Worm (Caenorhabditis elegans) whole organism, L1 larva: ENCODE measurements around the gene vha-19.
A peak's percentile ranks its signal among the peaks of the same experiment; 100 is the strongest.

Source experiments
- alr-1 ChIP-seq: fragments of 200-800 bp; sonication (Bioruptor generic); optimal IDR thresholded peaks from 2 replicates; lab custom pipeline; 2018; ENCODE audit warnings: borderline replicate concordance, mild to moderate bottlenecking, missing genetic modification characterization, missing compliant biosample characterization
- dsc-1 ChIP-seq: sonication (generic microtip); optimal IDR thresholded peaks from 2 replicates; lab custom pipeline; 2016; ENCODE audit warnings: mild to moderate bottlenecking, missing genetic modification characterization, missing compliant biosample characterization
- efl-1 ChIP-seq, 4 experiments: fragments of 150-350 bp; optimal IDR thresholded peaks in 3 of 4; peaks in 1 of 4; 1 replicate in 1 of 4; 2 replicates in 3 of 4; lab custom pipeline; 2014; ENCODE audit warnings: missing biosample characterization in 2 of 4, missing genetic modification characterization in 2 of 4, missing genetic modification reagents in 2 of 4
- elt-2 ChIP-seq: sonication (generic microtip); optimal IDR thresholded peaks from 2 replicates; lab custom pipeline; 2016; ENCODE audit warnings: missing genetic modification characterization, mild to moderate bottlenecking, inconsistent platforms, missing compliant biosample characterization, missing genetic modification reagents
- fkh-10 ChIP-seq: sonication (generic microtip); optimal IDR thresholded peaks from 2 replicates; lab custom pipeline; 2017; ENCODE audit warnings: missing biosample characterization, missing genetic modification reagents, missing genetic modification characterization
- fos-1 ChIP-seq: fragments of 150-350 bp; optimal IDR thresholded peaks from 2 replicates; lab custom pipeline; 2014; ENCODE audit warnings: missing biosample characterization, missing genetic modification characterization
- grh-1 ChIP-seq: fragments of 200-800 bp; sonication (Bioruptor generic); IDR thresholded peaks from 2 replicates; pipeline ENCODE4 v1.3.6; 2022; ENCODE audit warnings: missing genetic modification reagents, missing genetic modification characterization, missing compliant biosample characterization
- isw-1 ChIP-seq: fragments of 200-800 bp; sonication (Bioruptor generic); IDR thresholded peaks from 2 replicates; pipeline ENCODE4 v1.3.6; 2022; ENCODE audit warnings: missing genetic modification characterization, missing compliant biosample characterization
- lin-15B ChIP-seq: fragments of 150-350 bp; sonication (generic microtip); optimal IDR thresholded peaks from 3 replicates; lab custom pipeline; 2014; ENCODE audit warnings: missing biosample characterization, missing genetic modification characterization
- lin-39 ChIP-seq: fragments of 150-350 bp; optimal IDR thresholded peaks from 2 replicates; lab custom pipeline; 2014; ENCODE audit warnings: missing biosample characterization, missing genetic modification reagents, missing genetic modification characterization
- lsy-2 ChIP-seq, 2 experiments: fragments of 150-350 bp; optimal IDR thresholded peaks; 2 replicates each; lab custom pipeline; 2014; ENCODE audit warnings: missing biosample characterization in 2 of 2, missing genetic modification characterization in 2 of 2
- mab-9 ChIP-seq: fragments of 200-800 bp; sonication (Bioruptor generic); IDR thresholded peaks from 2 replicates; pipeline ENCODE4 v1.3.6; 2022; ENCODE audit warnings: missing genetic modification reagents, missing genetic modification characterization, missing compliant biosample characterization
- mdl-1 ChIP-seq, 2 experiments: fragments of 150-350 bp; optimal IDR thresholded peaks; 2 replicates each; lab custom pipeline; 2014 to 2017; ENCODE audit warnings: missing biosample characterization in 2 of 2, missing genetic modification characterization in 2 of 2, inconsistent platforms in 1 of 2
- mef-2 ChIP-seq: fragments of 150-350 bp; optimal IDR thresholded peaks from 2 replicates; lab custom pipeline; 2014; ENCODE audit warnings: missing biosample characterization, missing genetic modification characterization
- nhr-237 ChIP-seq: fragments of 150-350 bp; optimal IDR thresholded peaks from 2 replicates; lab custom pipeline; 2014; ENCODE audit warnings: missing biosample characterization, missing genetic modification characterization
- nhr-28 ChIP-seq: fragments of 150-350 bp; optimal IDR thresholded peaks from 2 replicates; lab custom pipeline; 2014; ENCODE audit warnings: missing biosample characterization, missing genetic modification characterization
- nhr-47 ChIP-seq: sonication (generic microtip); optimal IDR thresholded peaks from 2 replicates; lab custom pipeline; 2016; ENCODE audit warnings: mild to moderate bottlenecking, missing genetic modification characterization, moderate library complexity, missing compliant biosample characterization
- nhr-71 ChIP-seq: sonication (generic microtip); optimal IDR thresholded peaks from 2 replicates; lab custom pipeline; 2016; ENCODE audit warnings: mild to moderate bottlenecking, missing genetic modification characterization, moderate library complexity, missing compliant biosample characterization
- nhr-85 ChIP-seq: sonication (generic microtip); peaks from one replicate; lab custom pipeline; 2016; ENCODE audit warnings: missing genetic modification characterization, inconsistent platforms, missing compliant biosample characterization
- nhr-90 ChIP-seq: sonication (generic microtip); optimal IDR thresholded peaks from 2 replicates; lab custom pipeline; 2016; ENCODE audit warnings: mild to moderate bottlenecking, missing genetic modification characterization, missing compliant biosample characterization; ENCODE audit not compliant: poor library complexity
- pax-3 ChIP-seq: fragments of 200-800 bp; sonication (Bioruptor generic); optimal IDR thresholded peaks from 2 replicates; lab custom pipeline; 2018; ENCODE audit warnings: mild to moderate bottlenecking, missing genetic modification characterization, moderate library complexity, missing compliant biosample characterization
- pqm-1 ChIP-seq: sonication (generic microtip); optimal IDR thresholded peaks from 3 replicates; lab custom pipeline; 2017; ENCODE audit warnings: missing biosample characterization, missing genetic modification characterization
- rnt-1 ChIP-seq: sonication (generic microtip); optimal IDR thresholded peaks from 2 replicates; lab custom pipeline; 2016; ENCODE audit warnings: mild to moderate bottlenecking, missing genetic modification characterization, moderate library complexity, missing compliant biosample characterization
- sup-37 ChIP-seq: fragments of 200-800 bp; sonication (Bioruptor generic); optimal IDR thresholded peaks from 2 replicates; lab custom pipeline; 2018; ENCODE audit warnings: mild to moderate bottlenecking, missing genetic modification characterization, missing compliant biosample characterization
- swsn-7 ChIP-seq: sonication (generic microtip); optimal IDR thresholded peaks from 2 replicates; lab custom pipeline; 2016; ENCODE audit warnings: missing genetic modification characterization, missing compliant biosample characterization
- tbx-2 ChIP-seq: sonication (generic microtip); optimal IDR thresholded peaks from 2 replicates; lab custom pipeline; 2016; ENCODE audit warnings: missing genetic modification characterization, missing compliant biosample characterization
- tlp-1 ChIP-seq: fragments of 150-350 bp; optimal IDR thresholded peaks from 2 replicates; lab custom pipeline; 2014; ENCODE audit warnings: missing biosample characterization, missing genetic modification characterization
- zag-1 ChIP-seq: fragments of 150-350 bp; optimal IDR thresholded peaks from 2 replicates; lab custom pipeline; 2014; ENCODE audit warnings: missing biosample characterization, missing genetic modification characterization
- ztf-4 ChIP-seq: fragments of 150-350 bp; optimal IDR thresholded peaks from 2 replicates; lab custom pipeline; 2014; ENCODE audit warnings: missing biosample characterization, missing genetic modification characterization

Gene vha-19

ce11 chrIV:3363221-3363620 is 5.8 kb upstream of the vha-19 start, which contains the start of gene Y55H10A.2:
Gene Y55H10A.2 (plus strand): TSS chrIV:3363521.
- TF ChIP-seq alr-1 (tag; lab: Kevin White, UChicago), result no peak
- no peak for TF ChIP-seq nhr-85 (tag; lab: Kevin White, UChicago)
- no peak for TF ChIP-seq pqm-1 (tag; lab: Kevin White, UChicago)
- no peak for TF ChIP-seq tlp-1
- TF ChIP-seq nhr-71 (tag; lab: Kevin White, UChicago), result no peak
- no peak for TF ChIP-seq zag-1
- TF ChIP-seq fos-1, result no peak
- no peak for TF ChIP-seq isw-1 (GFP tag; lab: Robert Waterston, UW)
- no peak for TF ChIP-seq nhr-28 (tag; lab: Kevin White, UChicago)
- no peak for TF ChIP-seq sup-37 (GFP tag; lab: Kevin White, UChicago)
- no peak for TF ChIP-seq dsc-1 (tag; lab: Kevin White, UChicago)
- TF ChIP-seq tbx-2, result no peak
- no peak for TF ChIP-seq lsy-2 (tag; optimal IDR thresholded peaks at IDR 0.05; lab: Kevin White, UChicago)

ce11 chrIV:3363784-3364183 is 5.2 kb upstream of the vha-19 start:
- TF ChIP-seq efl-1 (optimal IDR thresholded peaks at IDR 0.05; lab: Kevin White, UChicago), result peak; percentile 31 to 46
- no peak for TF ChIP-seq efl-1 (GFP tag; optimal IDR thresholded peaks at IDR 0.05 in 1 of 2; lab: Kevin White, UChicago)
- TF ChIP-seq mef-2, result no peak

- TF ChIP-seq isw-1 (GFP tag; lab: Robert Waterston, UW) (no peak), nhr-90 (tag; lab: Kevin White, UChicago) (peak; percentile 19), efl-1 (optimal IDR thresholded peaks at IDR 0.05; lab: Kevin White, UChicago) (no peak), efl-1 (GFP tag; optimal IDR thresholded peaks at IDR 0.05 in 1 of 2; lab: Kevin White, UChicago) (peak in 1 of 2 experiments; percentile 89), fkh-10 (GFP tag; lab: Kevin White, UChicago) (no peak), nhr-71 (tag; lab: Kevin White, UChicago) (peak; percentile 19)
- TF ChIP-seq, all 84 proteins: peak for 3
These were observed 4.4 kb downstream of the vha-19 start for ce11 chrIV:3373370-3373769.

- no peak for TF ChIP-seq efl-1 (optimal IDR thresholded peaks at IDR 0.05; lab: Kevin White, UChicago)
- peak in 1 of 2 experiments; percentile 46 for TF ChIP-seq efl-1 (GFP tag; optimal IDR thresholded peaks at IDR 0.05 in 1 of 2; lab: Kevin White, UChicago)
- TF ChIP-seq mdl-1 (tag; optimal IDR thresholded peaks at IDR 0.05; lab: Kevin White, UChicago), result no peak
These were observed 9.2 kb downstream of the vha-19 start, which contains the start of gene otub-4 for ce11 chrIV:3378080-3378804. Gene otub-4 (minus strand): TSS chrIV:3378130.

ce11 chrIV:3382338-3382907 is 13.4 kb downstream of the vha-19 start, which contains the start of gene B0546.3:
Gene B0546.3 (minus strand): TSS chrIV:3382841.
- TF ChIP-seq mdl-1 (tag; optimal IDR thresholded peaks at IDR 0.05; lab: Kevin White, UChicago), result no peak
- peak; percentile 9 for TF ChIP-seq elt-2 (tag; lab: Kevin White, UChicago)
- TF ChIP-seq lin-39 (tag; lab: Kevin White, UChicago), result no peak
- TF ChIP-seq efl-1 (optimal IDR thresholded peaks at IDR 0.05; lab: Kevin White, UChicago), result no peak
- peak in 1 of 2 experiments; percentile 76 for TF ChIP-seq efl-1 (GFP tag; optimal IDR thresholded peaks at IDR 0.05 in 1 of 2; lab: Kevin White, UChicago)
- peak; percentile 43 for TF ChIP-seq nhr-85 (tag; lab: Kevin White, UChicago)
- TF ChIP-seq nhr-237 (tag; lab: Kevin White, UChicago), result no peak
- no peak for TF ChIP-seq ztf-4 (tag; lab: Kevin White, UChicago)
- peak; percentile 5 for TF ChIP-seq nhr-71 (tag; lab: Kevin White, UChicago)
- peak; percentile 33 for TF ChIP-seq nhr-47 (tag; lab: Kevin White, UChicago)

- peak; percentile 20 to 21 for TF ChIP-seq lsy-2 (tag; optimal IDR thresholded peaks at IDR 0.05; lab: Kevin White, UChicago)
- no peak for TF ChIP-seq lin-15B (tag; lab: Kevin White, UChicago)
- TF ChIP-seq, all 84 proteins: peak for 1
These were observed 14.2 kb downstream of the vha-19 start for ce11 chrIV:3383203-3383602.

- TF ChIP-seq pax-3 (no peak), rnt-1 (tag; lab: Kevin White, UChicago) (no peak), efl-1 (optimal IDR thresholded peaks at IDR 0.05; lab: Kevin White, UChicago) (no peak), efl-1 (GFP tag; optimal IDR thresholded peaks at IDR 0.05 in 1 of 2; lab: Kevin White, UChicago) (no peak), grh-1 (GFP tag; lab: Robert Waterston, UW) (no peak), swsn-7 (tag; lab: Kevin White, UChicago) (no peak), mab-9 (GFP tag; lab: Robert Waterston, UW) (no peak), lsy-2 (tag; optimal IDR thresholded peaks at IDR 0.05; lab: Kevin White, UChicago) (no peak)
- TF ChIP-seq, all 84 proteins: peak for 0
These were observed 15.1 kb downstream of the vha-19 start, which contains the start of gene B0546.4 for ce11 chrIV:3384047-3384446. Gene B0546.4 (minus strand): TSS chrIV:3384147.
